Worm (Caenorhabditis elegans): ENCODE measurements around the gene F47B10.4.

DNA sequence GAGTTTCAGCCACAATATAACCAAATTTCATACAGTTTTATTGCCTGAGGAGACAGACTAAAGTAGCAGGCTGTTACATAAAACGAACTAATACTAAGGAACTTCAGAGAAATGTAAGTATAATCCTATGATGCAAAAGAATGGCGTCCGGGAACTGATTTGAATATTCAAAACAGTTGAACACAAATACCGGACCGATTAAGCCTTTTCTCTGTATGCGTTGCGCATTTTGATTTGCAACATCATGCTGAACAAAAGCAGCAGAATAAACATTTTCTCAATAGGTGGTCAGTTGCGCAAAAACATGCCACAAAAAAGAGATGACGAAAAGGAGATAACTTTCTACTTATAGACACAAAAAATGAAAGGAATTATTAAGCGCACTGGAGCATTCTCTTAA lies 33.0 kb downstream of the F47B10.4 start:
- TF ChIP-seq W03F9.2 (tag; optimal IDR thresholded peaks at IDR 0.05) (no peak), dao-5 (tag; optimal IDR thresholded peaks at IDR 0.05) (no peak)

All from whole organism, L4/young adult.